Worm (Caenorhabditis elegans) whole organism, L4 larva: ENCODE data around the gene srsx-11.

ENCODE experiments used
- F37D6.2 ChIP-seq: sonication (generic microtip); optimal IDR thresholded peaks from 2 replicates; lab custom pipeline; 2016; ENCODE audit warnings: mild to moderate bottlenecking, missing genetic modification characterization, missing compliant biosample characterization
- R02D3.7 ChIP-seq: fragments of 150-350 bp; sonication (generic microtip); optimal IDR thresholded peaks from 3 replicates; lab custom pipeline; 2014; ENCODE audit warnings: missing biosample characterization, missing genetic modification characterization
- aly-2 ChIP-seq: sonication (generic microtip); optimal IDR thresholded peaks from 2 replicates; lab custom pipeline; 2018; ENCODE audit warnings: missing biosample characterization, missing genetic modification characterization
- dve-1 ChIP-seq: sonication (generic microtip); optimal IDR thresholded peaks from 2 replicates; lab custom pipeline; 2017; ENCODE audit warnings: antibody characterized with exemption, mild to moderate bottlenecking, missing genetic modification characterization, missing compliant biosample characterization; ENCODE audit not compliant: insufficient read depth
- fkh-10 ChIP-seq: fragments of 150-350 bp; optimal IDR thresholded peaks from 2 replicates; lab custom pipeline; 2014; ENCODE audit warnings: missing biosample characterization, missing genetic modification reagents, missing genetic modification characterization
- fos-1 ChIP-seq: fragments of 150-350 bp; optimal IDR thresholded peaks from 2 replicates; lab custom pipeline; 2014; ENCODE audit warnings: missing biosample characterization, missing genetic modification characterization
- mdl-1 ChIP-seq, 2 experiments: fragments of 150-350 bp in 1 of 2; sonication (generic microtip) in 1 of 2; optimal IDR thresholded peaks; 2 replicates each; lab custom pipeline; 2014 to 2017; ENCODE audit warnings: missing biosample characterization in 2 of 2, missing genetic modification characterization in 2 of 2
- nhr-25 ChIP-seq: sonication (generic microtip); optimal IDR thresholded peaks from 2 replicates; lab custom pipeline; 2017; ENCODE audit warnings: missing genetic modification characterization, mild to moderate bottlenecking, missing compliant biosample characterization, antibody characterized with exemption, moderate library complexity, borderline replicate concordance; ENCODE audit not compliant: insufficient read depth
- pha-4 ChIP-seq, 2 experiments: fragments of 150-350 bp in 1 of 2; fragments of 200-800 bp in 1 of 2; sonication (Bioruptor generic) in 1 of 2; IDR thresholded peaks in 1 of 2; optimal IDR thresholded peaks in 1 of 2; 2 replicates each; pipeline versions ENCODE4 v1.3.6 to Lab custom; 2014 to 2022; ENCODE audit warnings: missing genetic modification characterization in 2 of 2, missing genetic modification reagents in 2 of 2, missing biosample characterization in 1 of 2, missing compliant biosample characterization in 1 of 2
- saeg-2 ChIP-seq: fragments of 200-800 bp; sonication (Bioruptor generic); IDR thresholded peaks from 2 replicates; pipeline ENCODE4 v1.3.6; 2022; ENCODE audit warnings: missing genetic modification reagents, missing genetic modification characterization, missing compliant biosample characterization
- snpc-1.2 ChIP-seq: fragments of 200-800 bp; sonication (Bioruptor generic); IDR thresholded peaks from 2 replicates; pipeline ENCODE4 v1.3.6; 2022; ENCODE audit warnings: missing genetic modification reagents, missing genetic modification characterization, missing compliant biosample characterization
- snpc-4 ChIP-seq: fragments of 150-350 bp; optimal IDR thresholded peaks from 2 replicates; lab custom pipeline; 2014; ENCODE audit warnings: missing biosample characterization, missing genetic modification characterization
- unc-39 ChIP-seq: sonication (generic microtip); optimal IDR thresholded peaks from 2 replicates; lab custom pipeline; 2017; ENCODE audit warnings: missing biosample characterization, missing genetic modification characterization
- unc-62 ChIP-seq, 3 experiments: fragments of 150-350 bp in 1 of 3; sonication (generic microtip); optimal IDR thresholded peaks in 2 of 3; peaks in 1 of 3; 1 replicate in 1 of 3; 2 replicates in 2 of 3; lab custom pipeline; 2014 to 2017; ENCODE audit warnings: missing biosample characterization in 3 of 3, missing genetic modification characterization in 3 of 3, missing genetic modification reagents in 3 of 3, missing genotype in 1 of 3

DNA sequence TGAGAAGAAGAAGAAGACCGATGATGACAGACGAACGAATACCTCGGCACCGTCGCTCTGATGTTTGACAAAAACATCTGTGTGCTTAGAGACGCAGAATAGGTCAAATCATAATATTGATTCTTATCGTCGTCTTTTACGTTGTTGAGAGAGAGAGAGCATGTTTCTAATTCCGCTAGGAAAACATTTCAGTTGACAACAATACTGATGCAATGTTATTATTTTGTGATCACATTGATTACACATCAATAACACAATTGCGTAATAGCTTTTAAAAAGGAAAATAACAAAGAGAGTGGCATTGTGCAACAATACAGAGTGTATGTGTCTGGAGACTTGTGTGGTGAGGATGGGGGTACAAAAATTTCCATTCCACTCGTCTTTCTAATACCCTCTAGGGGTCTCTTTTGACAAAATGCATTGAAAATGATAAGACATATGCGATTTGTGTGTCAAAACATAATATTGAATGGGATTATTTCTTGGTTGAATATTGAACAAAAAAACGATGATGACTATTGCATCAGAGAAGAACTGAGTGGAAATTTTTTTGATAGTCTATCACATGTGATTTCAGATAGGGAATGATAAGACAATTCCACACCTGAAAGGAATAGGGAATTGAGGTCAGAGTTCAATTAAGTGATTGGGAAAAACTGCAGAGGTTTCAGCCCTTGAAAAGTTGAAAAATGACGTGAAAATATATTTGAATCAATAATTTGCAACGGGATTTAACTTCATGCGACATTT lies 14.1 kb downstream of the srsx-11 start:
- TF ChIP-seq unc-39 (tag; lab: Kevin White, UChicago): no peak
- no peak for TF ChIP-seq R02D3.7
- TF ChIP-seq fos-1 (tag; lab: Kevin White, UChicago): no peak
- TF ChIP-seq snpc-1.2 (GFP tag; lab: Robert Waterston, UW): no peak
- no peak for TF ChIP-seq saeg-2 (GFP tag; lab: Robert Waterston, UW)
- TF ChIP-seq F37D6.2 (tag; lab: Kevin White, UChicago): no peak
- no peak for TF ChIP-seq mdl-1 (tag; optimal IDR thresholded peaks at IDR 0.05; lab: Kevin White, UChicago)
- TF ChIP-seq unc-62 (GFP tag; optimal IDR thresholded peaks at IDR 0.05 in 1 of 2; lab: Kevin White, UChicago): no peak
- no peak for TF ChIP-seq unc-62 (tag; optimal IDR thresholded peaks at IDR 0.05; lab: Kevin White, UChicago)
- TF ChIP-seq aly-2 (tag; lab: Kevin White, UChicago): no peak
- TF ChIP-seq snpc-4 (tag; lab: Kevin White, UChicago): no peak
- TF ChIP-seq fkh-10: no peak
- TF ChIP-seq dve-1: no peak
- no peak for TF ChIP-seq pha-4 (GFP tag; IDR thresholded peaks at IDR 0.05; lab: Robert Waterston, UW)
- TF ChIP-seq pha-4 (tag; optimal IDR thresholded peaks at IDR 0.05; lab: Kevin White, UChicago): peak; percentile 75
- TF ChIP-seq nhr-25 (tag; lab: Kevin White, UChicago): no peak
